Worm (Caenorhabditis elegans) whole organism, late embryonic: Measurements from ENCODE around the gene C16C8.11.

ENCODE experiments used
- C38D4.7 ChIP-seq: fragments of 200-800 bp; sonication (Bioruptor generic); optimal IDR thresholded peaks from 2 replicates; lab custom pipeline; 2018; ENCODE audit warnings: mild to moderate bottlenecking, missing genetic modification characterization, moderate library complexity, missing compliant biosample characterization
- ama-1 ChIP-seq: fragments of 150-350 bp; optimal IDR thresholded peaks from 2 replicates; lab custom pipeline; 2014
- dmd-4 ChIP-seq: sonication (generic microtip); optimal IDR thresholded peaks from 2 replicates; lab custom pipeline; 2016; ENCODE audit warnings: borderline replicate concordance, missing genetic modification characterization, missing compliant biosample characterization
- ets-4 ChIP-seq: sonication (generic microtip); optimal IDR thresholded peaks from 2 replicates; lab custom pipeline; 2016; ENCODE audit warnings: missing genetic modification characterization, missing compliant biosample characterization
- hlh-13 ChIP-seq: fragments of 200-800 bp; sonication (Bioruptor generic); optimal IDR thresholded peaks from 2 replicates; lab custom pipeline; 2018; ENCODE audit warnings: mild to moderate bottlenecking, missing genetic modification characterization, missing compliant biosample characterization
- pros-1 ChIP-seq: fragments of 150-350 bp; optimal IDR thresholded peaks from 2 replicates; lab custom pipeline; 2014; ENCODE audit warnings: missing biosample characterization, missing genetic modification reagents, missing genetic modification characterization
- ref-2 ChIP-seq: sonication (generic microtip); optimal IDR thresholded peaks from 2 replicates; lab custom pipeline; 2016; ENCODE audit warnings: missing genetic modification characterization, missing compliant biosample characterization

DNA sequence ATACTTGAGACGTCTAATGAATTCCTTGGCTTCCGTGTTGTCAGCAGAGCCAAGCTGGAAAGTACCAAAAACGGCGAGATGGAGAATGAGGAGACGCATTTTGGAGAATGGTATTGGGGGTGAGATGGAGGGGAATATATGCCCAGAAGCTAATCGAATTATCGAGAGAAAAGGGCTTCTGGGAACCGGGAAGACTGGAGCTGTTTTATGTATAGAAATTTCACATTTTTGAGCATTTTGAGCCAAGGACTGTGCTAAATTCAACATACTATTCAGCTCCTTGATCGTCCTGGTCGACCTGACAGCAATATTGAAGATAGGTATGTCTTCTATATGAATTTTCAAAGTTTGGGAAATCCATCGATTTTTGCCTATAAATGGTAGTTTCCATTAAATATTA lies 6.5 kb downstream of the C16C8.11 start, which contains the start of gene C16C8.7:
- TF ChIP-seq ama-1 (no peak), C38D4.7 (GFP tag; lab: Kevin White, UChicago) (no peak), ref-2 (tag; lab: Kevin White, UChicago) (no peak), ets-4 (tag; lab: Kevin White, UChicago) (no peak), hlh-13 (GFP tag; lab: Kevin White, UChicago) (no peak), dmd-4 (no peak), pros-1 (tag; lab: Kevin White, UChicago) (no peak)
